Worm (Caenorhabditis elegans) whole organism, L2 larva: ENCODE results near the gene chmp-7.

Experiments
- C34F6.9 ChIP-seq: fragments of 150-350 bp; optimal IDR thresholded peaks from 2 replicates; lab custom pipeline; 2014; ENCODE audit warnings: missing biosample characterization, missing genetic modification characterization
- F13H6.1 ChIP-seq: sonication (generic microtip); optimal IDR thresholded peaks from 2 replicates; lab custom pipeline; 2016; ENCODE audit warnings: missing genetic modification characterization, missing compliant biosample characterization
- R02D3.7 ChIP-seq: fragments of 150-350 bp; optimal IDR thresholded peaks from 2 replicates; lab custom pipeline; 2014; ENCODE audit warnings: missing biosample characterization, missing genetic modification characterization
- Y55F3AM.14 ChIP-seq: fragments of 200-800 bp; sonication (Bioruptor generic); optimal IDR thresholded peaks from 2 replicates; lab custom pipeline; 2018; ENCODE audit warnings: mild to moderate bottlenecking, missing genetic modification characterization, missing compliant biosample characterization
- ZK546.5 ChIP-seq: sonication (generic microtip); optimal IDR thresholded peaks from 2 replicates; lab custom pipeline; 2017; ENCODE audit warnings: missing biosample characterization, missing genetic modification characterization
- ama-1 ChIP-seq: fragments of 150-350 bp; optimal IDR thresholded peaks from 2 replicates; lab custom pipeline; 2018; ENCODE audit warnings: inconsistent platforms
- ceh-16 ChIP-seq: fragments of 150-350 bp; optimal IDR thresholded peaks from 2 replicates; lab custom pipeline; 2014; ENCODE audit warnings: missing biosample characterization, missing genetic modification characterization
- ceh-82 ChIP-seq: fragments of 150-350 bp; optimal IDR thresholded peaks from 2 replicates; lab custom pipeline; 2014; ENCODE audit warnings: missing biosample characterization, missing genetic modification characterization
- crh-2 ChIP-seq: sonication (generic microtip); optimal IDR thresholded peaks from 2 replicates; lab custom pipeline; 2017; ENCODE audit warnings: missing biosample characterization, missing genetic modification characterization
- dmd-4 ChIP-seq: sonication (generic microtip); optimal IDR thresholded peaks from 2 replicates; lab custom pipeline; 2017; ENCODE audit warnings: missing biosample characterization, missing genetic modification characterization
- egl-27 ChIP-seq: sonication (generic microtip); optimal IDR thresholded peaks from 3 replicates; lab custom pipeline; 2017; ENCODE audit warnings: missing biosample characterization, missing genetic modification reagents, missing genetic modification characterization
- elt-1 ChIP-seq: fragments of 150-350 bp; optimal IDR thresholded peaks from 2 replicates; lab custom pipeline; 2014; ENCODE audit warnings: missing biosample characterization, missing genetic modification characterization
- fos-1 ChIP-seq: fragments of 150-350 bp; optimal IDR thresholded peaks from 2 replicates; lab custom pipeline; 2014; ENCODE audit warnings: missing biosample characterization, missing genetic modification characterization
- gmeb-1 ChIP-seq: fragments of 150-350 bp; optimal IDR thresholded peaks from 2 replicates; lab custom pipeline; 2014; ENCODE audit warnings: missing biosample characterization, missing genetic modification characterization
- lin-11 ChIP-seq: fragments of 150-350 bp; sonication (generic microtip); optimal IDR thresholded peaks from 2 replicates; lab custom pipeline; 2014; ENCODE audit warnings: missing biosample characterization, missing genetic modification characterization, inconsistent platforms, mixed read lengths
- lin-13 ChIP-seq: fragments of 150-350 bp; optimal IDR thresholded peaks from 2 replicates; lab custom pipeline; 2014; ENCODE audit warnings: missing biosample characterization, missing genetic modification reagents, missing genetic modification characterization
- lin-39 ChIP-seq: fragments of 150-350 bp; optimal IDR thresholded peaks from 2 replicates; lab custom pipeline; 2014; ENCODE audit warnings: missing biosample characterization, missing genetic modification reagents, missing genetic modification characterization
- lsy-2 ChIP-seq, 2 experiments: fragments of 150-350 bp in 1 of 2; sonication (generic microtip) in 1 of 2; optimal IDR thresholded peaks; 2 replicates each; lab custom pipeline; 2014 to 2017; ENCODE audit warnings: missing biosample characterization in 2 of 2, missing genetic modification characterization in 2 of 2
- mab-5 ChIP-seq: fragments of 150-350 bp; optimal IDR thresholded peaks from 2 replicates; lab custom pipeline; 2014; ENCODE audit warnings: missing biosample characterization, missing genetic modification characterization
- mbf-1 ChIP-seq: sonication (generic microtip); optimal IDR thresholded peaks from 2 replicates; lab custom pipeline; 2017; ENCODE audit warnings: missing biosample characterization, missing genetic modification characterization
- mdl-1 ChIP-seq, 2 experiments: fragments of 150-350 bp in 1 of 2; sonication (generic microtip) in 1 of 2; optimal IDR thresholded peaks; 2 replicates each; lab custom pipeline; 2017; ENCODE audit warnings: missing biosample characterization in 2 of 2, missing genetic modification characterization in 2 of 2
- nhr-11 ChIP-seq: fragments of 150-350 bp; optimal IDR thresholded peaks from 2 replicates; lab custom pipeline; 2014; ENCODE audit warnings: missing biosample characterization, missing genetic modification characterization
- nhr-12 ChIP-seq: fragments of 150-350 bp; optimal IDR thresholded peaks from 2 replicates; lab custom pipeline; 2014; ENCODE audit warnings: missing biosample characterization, missing genetic modification characterization
- nhr-129 ChIP-seq: fragments of 150-350 bp; optimal IDR thresholded peaks from 2 replicates; lab custom pipeline; 2014; ENCODE audit warnings: missing biosample characterization, missing genetic modification characterization
- nhr-23 ChIP-seq: fragments of 150-350 bp; optimal IDR thresholded peaks from 2 replicates; lab custom pipeline; 2014; ENCODE audit warnings: missing biosample characterization, missing genetic modification reagents, missing genetic modification characterization
- nhr-25 ChIP-seq: fragments of 150-350 bp; sonication (generic microtip); optimal IDR thresholded peaks from 3 replicates; lab custom pipeline; 2014; ENCODE audit warnings: missing biosample characterization, missing genetic modification characterization
- nhr-6 ChIP-seq: fragments of 150-350 bp; optimal IDR thresholded peaks from 2 replicates; lab custom pipeline; 2014; ENCODE audit warnings: missing biosample characterization, missing genetic modification characterization
- peb-1 ChIP-seq: fragments of 150-350 bp; optimal IDR thresholded peaks from 2 replicates; lab custom pipeline; 2014; ENCODE audit warnings: missing biosample characterization, missing genetic modification characterization
- sem-4 ChIP-seq: fragments of 150-350 bp; optimal IDR thresholded peaks from 2 replicates; lab custom pipeline; 2014; ENCODE audit warnings: missing biosample characterization, missing genetic modification reagents, missing genetic modification characterization
- skn-1 ChIP-seq: sonication (generic microtip); optimal IDR thresholded peaks from 2 replicates; lab custom pipeline; 2017; ENCODE audit warnings: missing biosample characterization, missing genetic modification characterization
- sma-3 ChIP-seq: sonication (generic microtip); optimal IDR thresholded peaks from 2 replicates; lab custom pipeline; 2016; ENCODE audit warnings: missing genetic modification reagents, missing genetic modification characterization, missing compliant biosample characterization
- sma-9 ChIP-seq, 2 experiments: fragments of 150-350 bp in 1 of 2; sonication (generic microtip) in 1 of 2; optimal IDR thresholded peaks; 2 replicates each; lab custom pipeline; 2014 to 2016; ENCODE audit warnings: missing genetic modification characterization in 2 of 2, mild to moderate bottlenecking in 1 of 2, missing biosample characterization in 1 of 2, missing compliant biosample characterization in 1 of 2, missing genetic modification reagents in 1 of 2, moderate library complexity in 1 of 2
- snpc-4 ChIP-seq: fragments of 150-350 bp; optimal IDR thresholded peaks from 2 replicates; lab custom pipeline; 2014; ENCODE audit warnings: missing biosample characterization, missing genetic modification characterization
- unc-55 ChIP-seq: fragments of 150-350 bp; sonication (generic microtip); optimal IDR thresholded peaks from 3 replicates; lab custom pipeline; 2014; ENCODE audit warnings: missing biosample characterization, missing genetic modification reagents, missing genetic modification characterization
- unc-62 ChIP-seq: fragments of 150-350 bp; optimal IDR thresholded peaks from 2 replicates; lab custom pipeline; 2014; ENCODE audit warnings: missing biosample characterization, missing genetic modification reagents, missing genetic modification characterization
- zag-1 ChIP-seq: fragments of 150-350 bp; optimal IDR thresholded peaks from 2 replicates; lab custom pipeline; 2014; ENCODE audit warnings: missing biosample characterization, missing genetic modification characterization
- ztf-4 ChIP-seq: fragments of 150-350 bp; optimal IDR thresholded peaks from 2 replicates; lab custom pipeline; 2014; ENCODE audit warnings: missing biosample characterization, missing genetic modification characterization

The chmp-7 gene

DNA sequence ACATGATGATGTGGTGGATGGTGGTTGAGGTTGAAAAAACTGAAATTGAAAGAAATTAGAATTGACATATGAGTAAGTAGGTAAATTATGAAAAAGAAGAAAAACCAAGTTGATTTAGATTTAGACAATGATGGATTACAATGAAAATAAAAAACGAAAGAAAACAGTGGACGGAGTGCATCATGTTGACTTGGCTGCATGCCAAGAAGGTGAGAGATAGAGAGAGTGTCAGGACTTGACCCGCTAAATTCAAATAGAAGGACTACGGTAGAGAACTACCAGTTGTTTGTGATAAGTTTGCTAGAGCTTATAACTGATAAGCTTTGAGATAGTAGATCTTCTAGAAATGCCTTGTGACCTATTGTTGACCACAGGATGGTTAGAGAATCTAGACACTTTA is 6.3 kb downstream of the chmp-7 start, which contains the start of gene T24B8.3:
Gene T24B8.3, minus strand, starts transcription at position 39 of the 400 bp plus-strand sequence.
- TF ChIP-seq nhr-129 (tag; lab: Kevin White, UChicago) (peak; percentile 27), lin-11 (no peak), nhr-11 (tag; lab: Kevin White, UChicago) (no peak), sma-9 (GFP tag; optimal IDR thresholded peaks at IDR 0.05; lab: Kevin White, UChicago) (peak; percentile 51), sma-9 (tag; optimal IDR thresholded peaks at IDR 0.05; lab: Kevin White, UChicago) (no peak), nhr-12 (tag; lab: Kevin White, UChicago) (no peak), gmeb-1 (peak; percentile 4), nhr-6 (tag; lab: Kevin White, UChicago) (peak; percentile 20), ama-1 (lab: Kevin White, UChicago) (peak; percentile 21), lsy-2 (tag; optimal IDR thresholded peaks at IDR 0.05; lab: Kevin White, UChicago) (peak in 1 of 2 experiments; percentile 50)

DNA sequence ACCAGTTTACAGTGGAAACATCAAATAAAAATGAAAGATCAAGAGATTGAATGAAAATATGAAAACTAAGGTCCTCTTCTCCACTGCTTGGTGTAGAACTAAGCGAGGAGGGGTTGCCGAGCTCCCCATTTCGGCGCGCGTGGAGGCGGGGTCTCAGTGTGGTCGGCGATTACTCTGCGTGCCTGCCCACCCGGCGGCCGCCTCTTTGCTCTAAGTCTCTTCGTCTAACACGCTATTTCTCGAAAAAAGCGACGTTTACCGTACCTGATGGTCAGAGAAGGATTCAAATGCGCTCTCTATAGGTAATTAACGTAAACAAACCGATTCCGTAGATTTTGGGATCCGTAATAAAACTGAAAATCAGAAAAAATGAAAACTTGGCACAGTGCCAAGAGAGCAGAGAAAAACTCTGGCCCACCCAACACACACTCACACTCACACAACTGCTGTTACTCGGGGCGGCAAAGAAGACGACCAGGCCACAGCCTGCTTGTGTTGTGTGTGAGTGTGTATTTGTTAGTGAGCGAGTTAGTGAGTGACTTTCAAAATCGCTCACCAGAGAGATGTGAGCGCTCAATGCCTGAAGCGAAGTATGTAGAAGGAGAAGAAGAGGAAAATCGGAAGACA is 6.9 kb downstream of the chmp-7 start:
- TF ChIP-seq Y55F3AM.14 (GFP tag; lab: Kevin White, UChicago) (no peak), gmeb-1 (peak; percentile 40), dmd-4 (tag; lab: Kevin White, UChicago) (no peak), C34F6.9 (peak; percentile 80), ZK546.5 (tag; lab: Kevin White, UChicago) (no peak), egl-27 (tag; lab: Kevin White, UChicago) (peak; percentile 54), sem-4 (tag; lab: Kevin White, UChicago) (peak; percentile 40), ama-1 (lab: Kevin White, UChicago) (peak; percentile 32), F13H6.1 (tag; lab: Kevin White, UChicago) (peak; percentile 84), nhr-129 (tag; lab: Kevin White, UChicago) (peak; percentile 95), crh-2 (tag; lab: Kevin White, UChicago) (peak; percentile 61), fos-1 (tag; lab: Kevin White, UChicago) (peak; percentile 62), R02D3.7 (tag; lab: Kevin White, UChicago) (no peak), lsy-2 (tag; optimal IDR thresholded peaks at IDR 0.05; lab: Kevin White, UChicago) (peak; percentile 43 to 84), sma-3 (GFP tag; lab: Kevin White, UChicago) (peak; percentile 40), mab-5 (tag; lab: Kevin White, UChicago) (peak; percentile 40), lin-13 (GFP tag; lab: Kevin White, UChicago) (peak; percentile 32), nhr-25 (peak; percentile 30), sma-9 (GFP tag; optimal IDR thresholded peaks at IDR 0.05; lab: Kevin White, UChicago) (peak; percentile 63), sma-9 (tag; optimal IDR thresholded peaks at IDR 0.05; lab: Kevin White, UChicago) (no peak), zag-1 (peak; percentile 79), ztf-4 (tag; lab: Kevin White, UChicago) (peak; percentile 71), mdl-1 (tag; optimal IDR thresholded peaks at IDR 0.05; lab: Kevin White, UChicago) (peak; percentile 19 to 52), unc-55 (GFP tag; lab: Kevin White, UChicago) (peak; percentile 81), ceh-16 (tag; lab: Kevin White, UChicago) (peak; percentile 24), elt-1 (tag; lab: Kevin White, UChicago) (no peak), lin-11 (peak; percentile 71), nhr-6 (tag; lab: Kevin White, UChicago) (no peak)

DNA sequence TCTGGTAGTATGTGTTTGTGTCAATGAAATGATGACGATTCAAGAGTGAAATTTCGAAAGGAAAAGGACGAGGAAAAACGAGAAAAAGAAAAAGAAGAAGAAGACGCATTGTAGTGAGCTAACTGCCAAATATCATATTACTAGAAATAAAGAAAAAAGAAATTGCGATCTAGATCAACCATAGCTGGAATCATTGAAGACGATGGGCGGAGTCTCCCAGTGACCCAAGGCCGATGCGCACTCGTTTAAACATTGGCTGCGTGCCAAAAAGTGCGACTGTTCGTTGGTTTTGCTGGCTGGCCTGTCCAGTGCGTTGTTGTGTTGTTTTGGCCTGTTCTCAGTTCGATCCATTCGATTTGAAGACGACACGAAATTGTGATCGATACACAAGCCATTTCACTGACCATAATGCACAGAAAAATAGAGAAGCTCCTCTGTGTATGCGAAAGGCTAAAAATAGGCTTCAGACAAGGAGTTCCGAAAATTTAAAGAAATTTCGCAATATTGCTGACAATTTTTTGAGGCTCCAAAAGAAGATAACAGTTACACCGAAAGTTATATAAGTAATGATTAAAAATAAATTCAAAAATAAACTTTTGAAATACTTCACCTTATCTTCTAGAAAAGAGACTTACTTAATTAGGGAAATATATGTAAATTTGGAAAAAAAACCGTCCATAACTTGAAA is 7.6 kb downstream of the chmp-7 start:
- TF ChIP-seq lin-39 (tag; lab: Kevin White, UChicago) (no peak), mbf-1 (tag; lab: Kevin White, UChicago) (no peak), unc-62 (GFP tag; lab: Kevin White, UChicago) (no peak), nhr-25 (peak; percentile 40), unc-55 (GFP tag; lab: Kevin White, UChicago) (peak; percentile 8), nhr-23 (tag; lab: Kevin White, UChicago) (no peak)

DNA sequence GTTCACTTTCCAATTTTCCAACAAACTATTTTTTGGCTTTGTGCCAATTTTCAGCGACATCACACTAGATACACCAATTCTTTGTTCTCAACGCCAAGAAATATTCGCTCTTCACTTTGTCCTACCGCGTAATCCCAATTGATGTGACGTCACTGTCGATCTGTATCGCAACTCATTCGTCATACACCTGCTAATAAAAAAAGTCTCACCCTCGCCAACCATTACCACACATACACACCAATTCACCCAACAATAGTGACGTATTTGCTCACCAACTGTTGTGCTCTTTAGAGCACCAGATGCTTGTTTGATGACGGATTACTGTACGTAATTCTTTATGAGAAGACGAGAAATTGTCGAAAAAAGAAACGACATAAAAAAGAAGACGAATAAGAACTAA is 8.6 kb downstream of the chmp-7 start:
- TF ChIP-seq sma-3 (GFP tag; lab: Kevin White, UChicago) (no peak), ceh-82 (tag; lab: Kevin White, UChicago) (no peak), snpc-4 (tag; lab: Kevin White, UChicago) (no peak), Y55F3AM.14 (GFP tag; lab: Kevin White, UChicago) (no peak), lin-13 (GFP tag; lab: Kevin White, UChicago) (no peak), peb-1 (tag; lab: Kevin White, UChicago) (no peak), gmeb-1 (no peak), skn-1 (tag; lab: Kevin White, UChicago) (no peak), mbf-1 (tag; lab: Kevin White, UChicago) (no peak), nhr-11 (tag; lab: Kevin White, UChicago) (no peak)
